Fruit fly (Drosophila melanogaster): ENCODE results near the gene Snmp1.

DNA sequence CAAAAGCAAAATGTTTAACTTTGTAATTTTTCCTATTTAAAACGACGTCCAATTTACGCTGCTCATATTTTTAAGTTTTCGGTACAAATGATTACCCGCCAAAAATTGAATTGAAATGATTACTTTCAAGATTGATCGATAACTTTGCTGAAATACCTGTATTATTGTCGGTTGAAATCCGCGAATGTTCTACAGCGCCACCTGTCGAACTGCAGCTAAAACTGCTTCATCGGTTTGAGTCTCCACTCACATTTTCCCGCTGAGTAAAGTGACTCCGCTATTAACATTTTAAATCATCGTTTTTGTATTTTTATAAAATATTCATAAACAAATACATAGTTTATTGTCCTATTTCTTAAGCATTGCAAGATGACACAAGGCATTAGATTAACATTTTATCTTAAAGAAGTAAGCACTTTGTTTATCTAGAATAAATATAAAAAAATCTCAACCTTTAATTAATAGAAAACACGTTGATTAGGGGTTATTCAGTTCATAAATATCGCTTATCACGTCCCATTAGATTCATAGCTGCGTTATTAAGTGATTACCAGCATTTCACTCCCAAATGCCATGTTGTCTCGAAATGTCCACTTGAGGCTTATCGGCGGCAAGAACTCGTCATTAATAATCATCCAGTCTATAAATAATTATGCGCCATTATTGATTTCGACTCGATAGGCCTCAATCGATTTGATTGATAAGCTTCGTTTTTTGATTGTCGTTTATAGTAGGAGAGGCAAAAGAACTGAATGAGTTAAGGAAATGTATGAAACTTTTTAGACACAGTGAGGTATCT, 11.8 kb upstream of the Snmp1 start:
- TF ChIP-seq CG8301 (tag; optimal IDR thresholded peaks at IDR 0.05), result no peak
- TF ChIP-seq rn (GFP tag; IDR thresholded peaks at IDR 0.05), result no peak
- no peak for TF ChIP-seq CG12605 (GFP tag; IDR thresholded peaks at IDR 0.05)
- TF ChIP-seq CG17806 (tag; optimal IDR thresholded peaks at IDR 0.05), result no peak
- no peak for TF ChIP-seq EcR (GFP tag; optimal IDR thresholded peaks at IDR 0.05)
- TF ChIP-seq Snoo (tag; optimal IDR thresholded peaks at IDR 0.05), result no peak
- no peak for TF ChIP-seq CG32121 (GFP tag; IDR thresholded peaks at IDR 0.05)
- no peak for TF ChIP-seq Pif1B (GFP tag; optimal IDR thresholded peaks at IDR 0.05)
- no peak for TF ChIP-seq CG9948 (tag; optimal IDR thresholded peaks at IDR 0.05)
- no peak for TF ChIP-seq CG4496 (GFP tag; IDR thresholded peaks at IDR 0.05)
- TF ChIP-seq gl (tag; optimal IDR thresholded peaks at IDR 0.05), result no peak

Measured in whole organism, pupa.